Worm (Caenorhabditis elegans) whole organism, mixed stage, embryonic: ENCODE results near the gene Y73F8A.5.
"Not testable (repeated sequence)": the region's sequence is repeated elsewhere in the genome, so short reads cannot be mapped to it uniquely, and the experiment has no call there.

ENCODE experiments used
- blmp-1 ChIP-seq: fragments of 150-350 bp; optimal IDR thresholded peaks from 2 replicates; lab custom pipeline; 2014; ENCODE audit warnings: missing biosample characterization, missing genetic modification characterization
- elt-1 ChIP-seq: sonication (generic microtip); optimal IDR thresholded peaks from 2 replicates; lab custom pipeline; 2017; ENCODE audit warnings: missing genetic modification characterization, mild to moderate bottlenecking, missing compliant biosample characterization, antibody characterized with exemption, moderate library complexity, borderline replicate concordance; ENCODE audit not compliant: insufficient read depth
- mab-5 ChIP-seq: fragments of 150-350 bp; optimal IDR thresholded peaks from 2 replicates; lab custom pipeline; 2014; ENCODE audit warnings: missing biosample characterization, missing genetic modification characterization
- mep-1 ChIP-seq: fragments of 150-350 bp; optimal IDR thresholded peaks from 2 replicates; lab custom pipeline; 2017; ENCODE audit warnings: missing biosample characterization, missing genetic modification reagents, missing genetic modification characterization, inconsistent platforms
- mls-2 ChIP-seq: sonication (generic microtip); optimal IDR thresholded peaks from 2 replicates; lab custom pipeline; 2016; ENCODE audit warnings: mild to moderate bottlenecking, missing genetic modification characterization, moderate library complexity, missing compliant biosample characterization
- nhr-12 ChIP-seq: fragments of 150-350 bp; optimal IDR thresholded peaks from 2 replicates; lab custom pipeline; 2014; ENCODE audit warnings: missing biosample characterization, missing genetic modification characterization
- pha-4 ChIP-seq: fragments of 150-350 bp; optimal IDR thresholded peaks from 2 replicates; lab custom pipeline; 2018; ENCODE audit warnings: missing biosample characterization, missing genetic modification reagents, missing genetic modification characterization
- sem-2 ChIP-seq: fragments of 200-800 bp; sonication (Bioruptor generic); optimal IDR thresholded peaks from 2 replicates; lab custom pipeline; 2018; ENCODE audit warnings: mild to moderate bottlenecking, missing genetic modification characterization, missing compliant biosample characterization
- unc-62 ChIP-seq: fragments of 150-350 bp; optimal IDR thresholded peaks from 2 replicates; lab custom pipeline; 2014; ENCODE audit warnings: missing biosample characterization, missing genetic modification reagents, missing genetic modification characterization

DNA sequence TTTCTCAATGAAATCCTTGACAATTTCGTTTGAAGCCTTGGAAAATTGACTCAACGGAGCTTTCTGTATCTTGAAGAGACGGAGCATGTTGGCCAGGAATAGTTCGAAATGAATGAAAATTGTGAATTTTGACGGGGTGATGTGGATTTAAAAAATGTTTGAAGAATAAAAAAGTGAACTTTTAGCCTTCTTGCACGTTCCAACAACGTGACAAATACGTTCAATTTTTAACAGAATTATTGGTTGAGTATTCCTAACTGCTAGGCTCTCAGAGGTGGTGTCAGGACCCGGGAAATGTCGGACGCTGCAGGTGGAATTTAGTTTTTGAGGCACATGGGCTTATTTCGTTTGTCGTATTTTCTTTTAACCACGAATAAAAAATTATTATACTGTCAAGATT is 51.9 kb downstream of the Y73F8A.5 start, which contains the start of gene Y73F8A.12:
- not testable (repeated sequence) for TF ChIP-seq blmp-1; elt-1 (tag; lab: Kevin White, UChicago); pha-4 (tag; lab: Kevin White, UChicago); sem-2 (GFP tag; lab: Kevin White, UChicago); unc-62 (GFP tag; lab: Kevin White, UChicago); mep-1 (tag; lab: Kevin White, UChicago); nhr-12 (tag; lab: Kevin White, UChicago); mab-5; mls-2
